Fruit fly (Drosophila melanogaster) whole organism, wandering third instar larva: ENCODE data around the gene CG14913.
A peak's percentile ranks its signal among the peaks of the same experiment; 100 is the strongest.

Source experiments
- Abd-B ChIP-seq: fragments of >200 bp; optimal IDR thresholded peaks from 2 replicates; lab custom pipeline; 2017; ENCODE audit warnings: missing biosample characterization, missing genetic modification characterization
- CG32264 ChIP-seq: fragments of 200-800 bp; sonication (Bioruptor generic); optimal IDR thresholded peaks from 2 replicates; lab custom pipeline; 2016; ENCODE audit warnings: missing biosample characterization, missing genetic modification characterization
- CG9705 ChIP-seq: fragments of 200-800 bp; sonication (Bioruptor generic); optimal IDR thresholded peaks from 2 replicates; lab custom pipeline; 2018; ENCODE audit warnings: missing biosample characterization, mild to moderate bottlenecking, missing genetic modification characterization
- CrebA ChIP-seq: fragments of 200-800 bp; sonication (Bioruptor generic); optimal IDR thresholded peaks from 2 replicates; lab custom pipeline; 2016; ENCODE audit warnings: missing biosample characterization, mild to moderate bottlenecking, missing genetic modification characterization, borderline replicate concordance
- Dfd ChIP-seq: fragments of >200 bp; optimal IDR thresholded peaks from 2 replicates; lab custom pipeline; 2017; ENCODE audit warnings: missing biosample characterization, missing genetic modification characterization
- Dif ChIP-seq: fragments of 200-275, 200-300 bp; sonication (Bioruptor generic); optimal IDR thresholded peaks from 2 replicates; lab custom pipeline; 2018; ENCODE audit warnings: missing biosample characterization, missing genetic modification characterization; ENCODE audit not compliant: partially characterized antibody
- GATAd ChIP-seq: sonication (Bioruptor generic); optimal IDR thresholded peaks from 2 replicates; lab custom pipeline; 2016; ENCODE audit warnings: missing biosample characterization, missing genetic modification characterization
- HLH106 ChIP-seq: fragments of 200-800 bp; optimal IDR thresholded peaks from 3 replicates; lab custom pipeline; 2019; ENCODE audit warnings: missing biosample characterization, mild to moderate bottlenecking, missing genetic modification characterization, moderate library complexity
- Hnf4 ChIP-seq: fragments of 200-800 bp; sonication (Bioruptor generic); optimal IDR thresholded peaks from 2 replicates; lab custom pipeline; 2016; ENCODE audit warnings: missing biosample characterization, mild to moderate bottlenecking, missing genetic modification characterization
- Hr78 ChIP-seq: fragments of >200 bp; optimal IDR thresholded peaks from 2 replicates; lab custom pipeline; 2017; ENCODE audit warnings: missing biosample characterization, missing genetic modification characterization
- Hr83 ChIP-seq: fragments of 200-300 bp; sonication (Bioruptor generic); optimal IDR thresholded peaks from 2 replicates; lab custom pipeline; 2016; ENCODE audit warnings: missing biosample characterization, mild to moderate bottlenecking, missing genetic modification characterization, moderate library complexity; ENCODE audit not compliant: poor library complexity, severe bottlenecking
- Jra ChIP-seq: sonication (Bioruptor generic); optimal IDR thresholded peaks from 2 replicates; lab custom pipeline; 2016; ENCODE audit warnings: missing biosample characterization, missing genetic modification characterization
- Mio ChIP-seq: sonication (Bioruptor generic); optimal IDR thresholded peaks from 2 replicates; lab custom pipeline; 2016; ENCODE audit warnings: missing biosample characterization, missing genetic modification characterization
- Myc ChIP-seq: fragments of >200 bp; optimal IDR thresholded peaks from 2 replicates; lab custom pipeline; 2017
- N ChIP-seq: fragments of >200 bp; optimal IDR thresholded peaks from 2 replicates; lab custom pipeline; 2018; ENCODE audit warnings: missing biosample characterization, missing external identifiers, missing genetic modification characterization
- OdsH ChIP-seq: fragments of 200-800 bp; sonication (Bioruptor generic); optimal IDR thresholded peaks from 2 replicates; lab custom pipeline; 2016; ENCODE audit warnings: missing biosample characterization, mild to moderate bottlenecking, missing genetic modification characterization
- Rel ChIP-seq, 2 experiments: fragments of 200-800 bp; sonication (Bioruptor generic) in 1 of 2; optimal IDR thresholded peaks; 2 replicates in 1 of 2; 3 replicates in 1 of 2; lab custom pipeline; 2016 to 2019; ENCODE audit warnings: mild to moderate bottlenecking in 2 of 2, missing biosample characterization in 2 of 2, missing genetic modification characterization in 2 of 2, moderate library complexity in 1 of 2
- Sp1 ChIP-seq: fragments of 200-800 bp; sonication (Bioruptor generic); optimal IDR thresholded peaks from 3 replicates; lab custom pipeline; 2019; ENCODE audit warnings: missing biosample characterization, mild to moderate bottlenecking, missing genetic modification characterization, moderate library complexity
- Vsx2 ChIP-seq: fragments of 200-300, 225-300 bp; sonication (Bioruptor generic); optimal IDR thresholded peaks from 2 replicates; lab custom pipeline; 2018; ENCODE audit warnings: missing biosample characterization, missing genetic modification characterization; ENCODE audit not compliant: partially characterized antibody
- br ChIP-seq: fragments of 200-800 bp; sonication (Bioruptor generic); optimal IDR thresholded peaks from 2 replicates; lab custom pipeline; 2016; ENCODE audit warnings: missing biosample characterization, missing genetic modification characterization
- brk ChIP-seq: fragments of 200-800 bp; sonication (Bioruptor generic); optimal IDR thresholded peaks from 2 replicates; lab custom pipeline; 2016; ENCODE audit warnings: missing biosample characterization, mild to moderate bottlenecking, missing genetic modification characterization
- dl ChIP-seq, 2 experiments: fragments of 175-275, 200-275 bp in 1 of 2; fragments of 200-275 bp in 1 of 2; sonication (Bioruptor generic); optimal IDR thresholded peaks; lab custom pipeline; 2018; ENCODE audit warnings: mild to moderate bottlenecking in 2 of 2, missing biosample characterization in 2 of 2, missing genetic modification characterization in 2 of 2, moderate library complexity in 2 of 2; ENCODE audit not compliant: partially characterized antibody in 2 of 2, insufficient read depth in 1 of 2
- dmrt93B ChIP-seq: fragments of 200-800 bp; sonication (Bioruptor generic); optimal IDR thresholded peaks from 2 replicates; lab custom pipeline; 2018; ENCODE audit warnings: missing biosample characterization, mild to moderate bottlenecking, missing genetic modification characterization
- dsf ChIP-seq: sonication (Bioruptor generic); optimal IDR thresholded peaks from 2 replicates; lab custom pipeline; 2016; ENCODE audit warnings: missing biosample characterization, missing genetic modification characterization, borderline replicate concordance
- ey ChIP-seq: fragments of 200-800 bp; sonication (Bioruptor generic); optimal IDR thresholded peaks from 2 replicates; lab custom pipeline; 2016; ENCODE audit warnings: missing biosample characterization, missing genetic modification characterization
- foxo ChIP-seq, 2 experiments: fragments of 200-800 bp; sonication (Bioruptor generic); optimal IDR thresholded peaks; 2 replicates in 1 of 2; 3 replicates in 1 of 2; lab custom pipeline; 2016 to 2017; ENCODE audit warnings: missing biosample characterization in 2 of 2, missing genetic modification characterization in 2 of 2
- fru ChIP-seq: fragments of 200-800 bp; sonication (Bioruptor generic); optimal IDR thresholded peaks from 3 replicates; lab custom pipeline; 2016; ENCODE audit warnings: missing biosample characterization, mild to moderate bottlenecking, missing genetic modification characterization
- h ChIP-seq: fragments of 200-800 bp; sonication (Bioruptor generic); optimal IDR thresholded peaks from 3 replicates; lab custom pipeline; 2016; ENCODE audit warnings: missing biosample characterization, mild to moderate bottlenecking, missing genetic modification characterization
- jim ChIP-seq: fragments of 175-275, 200-325 bp; sonication (Bioruptor generic); optimal IDR thresholded peaks from 2 replicates; lab custom pipeline; 2016; ENCODE audit warnings: missing biosample characterization, mild to moderate bottlenecking, missing genetic modification characterization
- lola ChIP-seq: fragments of >200 bp; optimal IDR thresholded peaks from 2 replicates; lab custom pipeline; 2017; ENCODE audit warnings: missing biosample characterization, missing genetic modification characterization
- pan ChIP-seq: fragments of >200 bp; optimal IDR thresholded peaks from 2 replicates; lab custom pipeline; 2017
- psq ChIP-seq: fragments of 200-800 bp; sonication (Bioruptor generic); optimal IDR thresholded peaks from 3 replicates; lab custom pipeline; 2017; ENCODE audit warnings: missing biosample characterization, mild to moderate bottlenecking, missing genetic modification characterization, moderate library complexity
- rgr ChIP-seq: fragments of 200-800 bp; sonication (Bioruptor generic); optimal IDR thresholded peaks from 3 replicates; lab custom pipeline; 2016; ENCODE audit warnings: missing biosample characterization, mild to moderate bottlenecking, missing genetic modification characterization
- sage ChIP-seq: fragments of 200-800 bp; sonication (Bioruptor generic); optimal IDR thresholded peaks from 2 replicates; lab custom pipeline; 2016; ENCODE audit warnings: missing biosample characterization, mild to moderate bottlenecking, missing genetic modification characterization
- sv ChIP-seq: fragments of 200-800 bp; sonication (Bioruptor generic); optimal IDR thresholded peaks from 3 replicates; lab custom pipeline; 2016; ENCODE audit warnings: missing biosample characterization, missing genetic modification characterization
- tai ChIP-seq: sonication (Bioruptor generic); optimal IDR thresholded peaks from 2 replicates; lab custom pipeline; 2016; ENCODE audit warnings: missing biosample characterization, missing genetic modification characterization
- usp ChIP-seq: fragments of >200 bp; optimal IDR thresholded peaks from 2 replicates; lab custom pipeline; 2017; ENCODE audit warnings: missing biosample characterization, missing genetic modification characterization
- woc ChIP-seq: sonication (Bioruptor generic); optimal IDR thresholded peaks from 2 replicates; lab custom pipeline; 2016; ENCODE audit warnings: missing biosample characterization, mild to moderate bottlenecking, missing genetic modification characterization

CG14913 gene

dm6 chr2L:10986138-10986537 is 30.7 kb upstream of the CG14913 start:
- TF ChIP-seq dsf (GFP tag; lab: Kevin White, UChicago), result no peak
- TF ChIP-seq Abd-B (GFP tag; lab: Kevin White, UChicago), result no peak
- peak; percentile 29 for TF ChIP-seq Myc (lab: Kevin White, UChicago)
- peak in 1 of 2 experiments; percentile 15 for TF ChIP-seq foxo (GFP tag; optimal IDR thresholded peaks at IDR 0.05; lab: Kevin White, UChicago)
- TF ChIP-seq, all 38 proteins: peak for 2

- TF ChIP-seq tai (GFP tag; lab: Kevin White, UChicago) (peak; percentile 57), sv (GFP tag; lab: Kevin White, UChicago) (peak; percentile 50), Abd-B (GFP tag; lab: Kevin White, UChicago) (no peak), br (no peak), woc (peak; percentile 28), HLH106 (tag; lab: Kevin White, UChicago) (no peak), CrebA (no peak), rgr (GFP tag; lab: Kevin White, UChicago) (no peak), usp (no peak), psq (GFP tag; lab: Kevin White, UChicago) (peak; percentile 49), CG32264 (no peak), lola (GFP tag; lab: Kevin White, UChicago) (no peak), Hr78 (GFP tag; lab: Kevin White, UChicago) (no peak), Vsx2 (GFP tag; lab: Kevin White, UChicago) (peak; percentile 93), pan (lab: Kevin White, UChicago) (no peak), GATAd (no peak), Dif (GFP tag; lab: Kevin White, UChicago) (peak; percentile 61), Rel (GFP tag; optimal IDR thresholded peaks at IDR 0.05; lab: Kevin White, UChicago) (no peak), Rel (tag; optimal IDR thresholded peaks at IDR 0.05; lab: Kevin White, UChicago) (peak; percentile 47), sage (GFP tag; lab: Kevin White, UChicago) (no peak), brk (peak; percentile 67), fru (GFP tag; lab: Kevin White, UChicago) (no peak), dsf (GFP tag; lab: Kevin White, UChicago) (no peak), N (GFP tag; lab: Kevin White, UChicago) (no peak), OdsH (GFP tag; lab: Kevin White, UChicago) (peak; percentile 50), Hr83 (no peak), Sp1 (GFP tag; lab: Kevin White, UChicago) (no peak), jim (no peak), Hnf4 (GFP tag; lab: Kevin White, UChicago) (no peak), Mio (no peak), Dfd (GFP tag; lab: Kevin White, UChicago) (no peak), Myc (lab: Kevin White, UChicago) (no peak), Jra (GFP tag; lab: Kevin White, UChicago) (no peak), foxo (GFP tag; optimal IDR thresholded peaks at IDR 0.05; lab: Kevin White, UChicago) (no peak), ey (GFP tag; lab: Kevin White, UChicago) (peak; percentile 44)
Measured at dm6 chr2L:10987370-10987853, 29.4 kb upstream of the CG14913 start, which contains the start of the genes piwi and CG12253. TSS of gene piwi (minus strand) at chr2L:10987420. TSS of gene CG12253 (plus strand) at chr2L:10987806.

dm6 chr2L:10988026-10988425 is 28.8 kb upstream of the CG14913 start:
- TF ChIP-seq jim, result no peak
- TF ChIP-seq Dfd (GFP tag; lab: Kevin White, UChicago), result no peak
- no peak for TF ChIP-seq sage (GFP tag; lab: Kevin White, UChicago)
- no peak for TF ChIP-seq usp
- TF ChIP-seq fru (GFP tag; lab: Kevin White, UChicago), result no peak
- TF ChIP-seq brk, result no peak

dm6 chr2L:10989162-10989561 is 27.6 kb upstream of the CG14913 start, which contains the start of gene TTLL4A:
TSS of gene TTLL4A (plus strand) at chr2L:10989401.
- TF ChIP-seq pan (lab: Kevin White, UChicago), result no peak
- TF ChIP-seq dmrt93B, result no peak
- TF ChIP-seq psq (GFP tag; lab: Kevin White, UChicago), result no peak
- TF ChIP-seq HLH106 (tag; lab: Kevin White, UChicago), result no peak
- TF ChIP-seq CG9705 (GFP tag; lab: Kevin White, UChicago), result no peak
- TF ChIP-seq dl (GFP tag; optimal IDR thresholded peaks at IDR 0.05; lab: Kevin White, UChicago; ENCODE audit: insufficient read depth in 1 of 2, partially characterized antibody in 2 of 2), result no peak
- no peak for TF ChIP-seq fru (GFP tag; lab: Kevin White, UChicago)
- TF ChIP-seq Hr83, result peak; percentile 68
- TF ChIP-seq Hr78 (GFP tag; lab: Kevin White, UChicago), result no peak
- no peak for TF ChIP-seq usp
- TF ChIP-seq sv (GFP tag; lab: Kevin White, UChicago), result peak; percentile 17
- TF ChIP-seq lola (GFP tag; lab: Kevin White, UChicago), result no peak
- TF ChIP-seq Mio, result no peak
- TF ChIP-seq woc, result peak; percentile 45
- TF ChIP-seq OdsH (GFP tag; lab: Kevin White, UChicago), result no peak
- no peak for TF ChIP-seq Dif (GFP tag; lab: Kevin White, UChicago)
- TF ChIP-seq Myc (lab: Kevin White, UChicago), result peak; percentile 22
- peak; percentile 18 for TF ChIP-seq sage (GFP tag; lab: Kevin White, UChicago)
- no peak for TF ChIP-seq ey (GFP tag; lab: Kevin White, UChicago)
- no peak for TF ChIP-seq Rel (GFP tag; optimal IDR thresholded peaks at IDR 0.05; lab: Kevin White, UChicago)
- TF ChIP-seq Rel (tag; optimal IDR thresholded peaks at IDR 0.05; lab: Kevin White, UChicago), result peak; percentile 100
- TF ChIP-seq foxo (GFP tag; optimal IDR thresholded peaks at IDR 0.05; lab: Kevin White, UChicago), result no peak
- no peak for TF ChIP-seq dsf (GFP tag; lab: Kevin White, UChicago)
- no peak for TF ChIP-seq br
- TF ChIP-seq GATAd, result no peak
- TF ChIP-seq tai (GFP tag; lab: Kevin White, UChicago), result peak; percentile 57
- TF ChIP-seq h (GFP tag; lab: Kevin White, UChicago), result no peak
- TF ChIP-seq Hnf4 (GFP tag; lab: Kevin White, UChicago), result peak; percentile 68
- peak; percentile 58 for TF ChIP-seq brk
- TF ChIP-seq CG32264, result no peak
- no peak for TF ChIP-seq Jra (GFP tag; lab: Kevin White, UChicago)
- TF ChIP-seq Vsx2 (GFP tag; lab: Kevin White, UChicago), result no peak
